Worm (Caenorhabditis elegans) whole organism, midembryonic: ENCODE measurements around the gene mrps-33.

Experiments used
- T22C8.4 ChIP-seq: fragments of 200-800 bp; sonication (Bioruptor generic); IDR thresholded peaks from 2 replicates; pipeline ENCODE4 v1.3.6; 2022; ENCODE audit warnings: missing genetic modification characterization, missing compliant biosample characterization
- med-1 ChIP-seq: sonication (generic microtip); optimal IDR thresholded peaks from 2 replicates; lab custom pipeline; 2017; ENCODE audit warnings: missing genetic modification characterization, mild to moderate bottlenecking, missing compliant biosample characterization, antibody characterized with exemption, missing genetic modification reagents; ENCODE audit not compliant: insufficient read depth
- ref-1 ChIP-seq: fragments of 200-800 bp; sonication (Bioruptor generic); conservative IDR thresholded peaks from 2 replicates; pipeline ENCODE4 v1.3.6; 2022; ENCODE audit warnings: missing genetic modification reagents, missing genetic modification characterization, missing compliant biosample characterization
- ztf-29 ChIP-seq: fragments of 200-800 bp; sonication (Bioruptor generic); IDR thresholded peaks from 2 replicates; pipeline ENCODE4 v1.3.6; 2022; ENCODE audit warnings: missing genetic modification reagents, missing genetic modification characterization, missing compliant biosample characterization

DNA sequence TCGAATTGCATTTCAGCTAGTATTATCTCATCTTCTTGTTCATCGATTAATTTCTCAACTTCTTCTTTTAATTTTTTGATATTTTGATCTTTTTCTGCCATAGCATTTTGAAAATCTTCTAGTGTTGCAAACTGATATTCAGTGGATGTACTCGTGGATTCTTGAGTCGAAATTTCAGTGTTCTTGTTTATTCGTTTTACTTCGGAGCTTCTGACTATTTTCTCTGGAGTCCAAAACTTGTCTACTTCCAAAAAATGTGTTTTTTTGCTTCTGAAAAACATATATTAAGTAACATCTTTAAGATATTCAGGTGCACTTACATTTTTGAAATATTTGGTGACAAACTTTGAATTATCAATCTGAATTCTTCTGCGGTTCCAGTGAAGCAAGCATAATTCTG, 29.7 kb upstream of the mrps-33 start, which contains the start of gene F20C5.5:
- TF ChIP-seq T22C8.4 (GFP tag; lab: Robert Waterston, UW) (no peak), ref-1 (GFP tag; lab: Robert Waterston, UW) (no peak), med-1 (GFP tag; lab: Kevin White, UChicago) (no peak), ztf-29 (no peak)
